Fruit fly (Drosophila melanogaster): ENCODE results near the gene Set.

The Set gene

dm6 chr3R:15218824-15219576 is 44.4 kb upstream of the Set start, which contains the start of the genes SIDL and CG12241 (continued):
- TF ChIP-seq grn (GFP tag; optimal IDR thresholded peaks at IDR 0.05) (peak; percentile 61), CG42726 (GFP tag; IDR thresholded peaks at IDR 0.05; ENCODE audit: partially characterized antibody) (no peak), lab (GFP tag; optimal IDR thresholded peaks at IDR 0.05) (no peak), hbn (GFP tag; IDR thresholded peaks at IDR 0.05; ENCODE audit: partially characterized antibody) (no peak; the same call in none of the 2 replicates), Sox100B (GFP tag; optimal IDR thresholded peaks at IDR 0.05) (no peak), CG17385 (GFP tag; optimal IDR thresholded peaks at IDR 0.05) (no peak), slbo (GFP tag; IDR thresholded peaks at IDR 0.05) (peak; percentile 67), p53 (GFP tag; optimal IDR thresholded peaks at IDR 0.05) (no peak), jing (GFP tag; optimal IDR thresholded peaks at IDR 0.05) (no peak), hth (optimal IDR thresholded peaks at IDR 0.05) (no peak), CG4424 (GFP tag; optimal IDR thresholded peaks at IDR 0.05) (peak; percentile 79), HmgZ (tag; optimal IDR thresholded peaks at IDR 0.05) (peak; percentile 16), BtbVII (GFP tag; optimal IDR thresholded peaks at IDR 0.05) (peak; percentile 82), ranshi (GFP tag; IDR thresholded peaks at IDR 0.05) (peak; percentile 96), emc (GFP tag; optimal IDR thresholded peaks at IDR 0.05) (peak; percentile 48), CG12299 (tag; optimal IDR thresholded peaks at IDR 0.05) (peak; percentile 48), Nf-YA (GFP tag; IDR thresholded peaks at IDR 0.05) (peak; percentile 84), CG17568 (GFP tag; optimal IDR thresholded peaks at IDR 0.05) (no peak), CG11696 (GFP tag; IDR thresholded peaks at IDR 0.05) (peak; percentile 88), CG10209 (GFP tag; optimal IDR thresholded peaks at IDR 0.05) (peak; percentile 61), hkb (optimal IDR thresholded peaks at IDR 0.05) (no peak), hkb (GFP tag; IDR thresholded peaks at IDR 0.05) (peak; percentile 93), row (GFP tag; IDR thresholded peaks at IDR 0.05) (peak; percentile 76), ap (GFP tag; IDR thresholded peaks at IDR 0.05) (no peak), tll (GFP tag; optimal IDR thresholded peaks at IDR 0.05) (no peak), CG9727 (GFP tag; optimal IDR thresholded peaks at IDR 0.05) (peak; percentile 90), Blimp-1 (GFP tag; optimal IDR thresholded peaks at IDR 0.05) (peak; percentile 18), CG4617 (GFP tag; optimal IDR thresholded peaks at IDR 0.05; ENCODE audit: borderline replicate concordance) (peak; percentile 18), CG16813 (GFP tag; IDR thresholded peaks at IDR 0.05; ENCODE audit: partially characterized antibody) (peak; percentile 16; the same call in 1 of the 3 replicates), HLH4C (GFP tag; IDR thresholded peaks at IDR 0.05; ENCODE audit: partially characterized antibody) (no peak; the same call in 2 of the 3 replicates), CG10431 (GFP tag; optimal IDR thresholded peaks at IDR 0.05) (no peak), CG34224 (GFP tag; IDR thresholded peaks at IDR 0.05; ENCODE audit: partially characterized antibody) (peak; percentile 21; the same call in 1 of the 3 replicates), sug (tag; optimal IDR thresholded peaks at IDR 0.05) (peak; percentile 75), CG18599 (GFP tag; optimal IDR thresholded peaks at IDR 0.05) (no peak), NFAT (GFP tag; IDR thresholded peaks at IDR 0.05) (peak; percentile 92), btn (GFP tag; optimal IDR thresholded peaks at IDR 0.05) (peak; percentile 37), az2 (GFP tag; optimal IDR thresholded peaks at IDR 0.05) (peak; percentile 61), NK7.1 (GFP tag; optimal IDR thresholded peaks at IDR 0.05) (peak; percentile 73), slou (GFP tag; optimal IDR thresholded peaks at IDR 0.05) (peak; percentile 69), CG13424 (tag; optimal IDR thresholded peaks at IDR 0.05) (peak; percentile 51), NC2β (GFP tag; optimal IDR thresholded peaks at IDR 0.05) (peak; percentile 57), unpg (GFP tag; optimal IDR thresholded peaks at IDR 0.05) (peak; percentile 66), Sox102F (GFP tag; optimal IDR thresholded peaks at IDR 0.05) (no peak), CG17612 (GFP tag; IDR thresholded peaks at IDR 0.05) (peak; percentile 87), zen (tag; optimal IDR thresholded peaks at IDR 0.05) (peak; percentile 72), z (GFP tag; IDR thresholded peaks at IDR 0.05) (no peak), CG1832 (GFP tag; optimal IDR thresholded peaks at IDR 0.05) (no peak), CG10565 (GFP tag; optimal IDR thresholded peaks at IDR 0.05) (peak; percentile 16), trh (GFP tag; optimal IDR thresholded peaks at IDR 0.05) (peak; percentile 66)

Data from whole organism, embryonic.